Worm (Caenorhabditis elegans) whole organism, mixed stage, embryonic: ENCODE data around the gene W08E12.8.

Experiments used
- M03D4.4 ChIP-seq: sonication (generic microtip); optimal IDR thresholded peaks from 2 replicates; lab custom pipeline; 2017; ENCODE audit warnings: mild to moderate bottlenecking, missing genetic modification characterization, missing compliant biosample characterization
- bed-3 ChIP-seq: fragments of 200-800 bp; sonication (Bioruptor generic); optimal IDR thresholded peaks from 3 replicates; lab custom pipeline; 2018; ENCODE audit warnings: mild to moderate bottlenecking, missing genetic modification characterization, moderate library complexity, missing compliant biosample characterization
- blmp-1 ChIP-seq: fragments of 150-350 bp; optimal IDR thresholded peaks from 2 replicates; lab custom pipeline; 2014; ENCODE audit warnings: missing biosample characterization, missing genetic modification characterization
- ceh-39 ChIP-seq: fragments of 150-350 bp; optimal IDR thresholded peaks from 2 replicates; lab custom pipeline; 2014; ENCODE audit warnings: missing biosample characterization, missing genetic modification characterization
- ceh-43 ChIP-seq: fragments of 200-800 bp; sonication (Bioruptor generic); optimal IDR thresholded peaks from 2 replicates; lab custom pipeline; 2018; ENCODE audit warnings: mild to moderate bottlenecking, missing genetic modification characterization, moderate library complexity, missing compliant biosample characterization
- drap-1 ChIP-seq: fragments of 200-800 bp; sonication (Bioruptor generic); optimal IDR thresholded peaks from 3 replicates; lab custom pipeline; 2018; ENCODE audit warnings: mild to moderate bottlenecking, missing genetic modification characterization, missing compliant biosample characterization
- elt-1 ChIP-seq: sonication (generic microtip); optimal IDR thresholded peaks from 2 replicates; lab custom pipeline; 2017; ENCODE audit warnings: missing genetic modification characterization, mild to moderate bottlenecking, missing compliant biosample characterization, antibody characterized with exemption, moderate library complexity, borderline replicate concordance; ENCODE audit not compliant: insufficient read depth
- flh-1 ChIP-seq: fragments of 200-800 bp; sonication (Bioruptor generic); optimal IDR thresholded peaks from 2 replicates; lab custom pipeline; 2018; ENCODE audit warnings: mild to moderate bottlenecking, missing genetic modification characterization, moderate library complexity, missing compliant biosample characterization
- ham-2 ChIP-seq: fragments of 200-800 bp; sonication (Bioruptor generic); optimal IDR thresholded peaks from 2 replicates; lab custom pipeline; 2018; ENCODE audit warnings: mild to moderate bottlenecking, missing genetic modification characterization, missing compliant biosample characterization
- lin-13 ChIP-seq: fragments of 150-350 bp; optimal IDR thresholded peaks from 2 replicates; lab custom pipeline; 2014; ENCODE audit warnings: missing biosample characterization, missing genetic modification characterization
- lsy-2 ChIP-seq: fragments of 150-350 bp; optimal IDR thresholded peaks from 2 replicates; lab custom pipeline; 2014; ENCODE audit warnings: missing biosample characterization, missing genetic modification characterization
- mab-5 ChIP-seq: fragments of 150-350 bp; optimal IDR thresholded peaks from 2 replicates; lab custom pipeline; 2014; ENCODE audit warnings: missing biosample characterization, missing genetic modification characterization
- mep-1 ChIP-seq: fragments of 150-350 bp; optimal IDR thresholded peaks from 2 replicates; lab custom pipeline; 2017; ENCODE audit warnings: missing biosample characterization, missing genetic modification reagents, missing genetic modification characterization, inconsistent platforms
- mls-2 ChIP-seq: sonication (generic microtip); optimal IDR thresholded peaks from 2 replicates; lab custom pipeline; 2016; ENCODE audit warnings: mild to moderate bottlenecking, missing genetic modification characterization, moderate library complexity, missing compliant biosample characterization
- nhr-12 ChIP-seq: fragments of 150-350 bp; optimal IDR thresholded peaks from 2 replicates; lab custom pipeline; 2014; ENCODE audit warnings: missing biosample characterization, missing genetic modification characterization
- nhr-2 ChIP-seq: fragments of 150-350 bp; optimal IDR thresholded peaks from 2 replicates; lab custom pipeline; 2014; ENCODE audit warnings: missing biosample characterization, missing genetic modification characterization
- nhr-237 ChIP-seq: fragments of 150-350 bp; optimal IDR thresholded peaks from 2 replicates; lab custom pipeline; 2014; ENCODE audit warnings: missing biosample characterization, missing genetic modification characterization
- nhr-28 ChIP-seq: fragments of 150-350 bp; optimal IDR thresholded peaks from 2 replicates; lab custom pipeline; 2014; ENCODE audit warnings: missing biosample characterization, missing genetic modification characterization
- nhr-76 ChIP-seq: sonication (generic microtip); optimal IDR thresholded peaks from 2 replicates; lab custom pipeline; 2017; ENCODE audit warnings: missing biosample characterization, missing genetic modification characterization
- pha-4 ChIP-seq: fragments of 150-350 bp; optimal IDR thresholded peaks from 2 replicates; lab custom pipeline; 2018; ENCODE audit warnings: missing biosample characterization, missing genetic modification reagents, missing genetic modification characterization
- sem-2 ChIP-seq: fragments of 200-800 bp; sonication (Bioruptor generic); optimal IDR thresholded peaks from 2 replicates; lab custom pipeline; 2018; ENCODE audit warnings: mild to moderate bottlenecking, missing genetic modification characterization, missing compliant biosample characterization
- snpc-4 ChIP-seq: fragments of 150-350 bp; optimal IDR thresholded peaks from 2 replicates; lab custom pipeline; 2014; ENCODE audit warnings: missing biosample characterization, missing genetic modification characterization
- sptf-1 ChIP-seq: sonication (generic microtip); optimal IDR thresholded peaks from 2 replicates; lab custom pipeline; 2017; ENCODE audit warnings: mild to moderate bottlenecking, missing genetic modification characterization, moderate library complexity, missing compliant biosample characterization
- tbx-8 ChIP-seq: fragments of 200-800 bp; sonication (Bioruptor generic); optimal IDR thresholded peaks from 2 replicates; lab custom pipeline; 2018; ENCODE audit warnings: mild to moderate bottlenecking, missing genetic modification characterization, moderate library complexity, missing compliant biosample characterization
- unc-120 ChIP-seq: sonication (generic microtip); optimal IDR thresholded peaks from 2 replicates; lab custom pipeline; 2017; ENCODE audit warnings: missing genetic modification characterization, missing compliant biosample characterization; ENCODE audit not compliant: poor library complexity, severe bottlenecking
- unc-39 ChIP-seq: fragments of 150-350 bp; optimal IDR thresholded peaks from 2 replicates; lab custom pipeline; 2014; ENCODE audit warnings: missing biosample characterization, missing genetic modification characterization
- unc-62 ChIP-seq: fragments of 150-350 bp; optimal IDR thresholded peaks from 2 replicates; lab custom pipeline; 2014; ENCODE audit warnings: missing biosample characterization, missing genetic modification reagents, missing genetic modification characterization
- zip-8 ChIP-seq: fragments of 150-350 bp; optimal IDR thresholded peaks from 2 replicates; lab custom pipeline; 2014; ENCODE audit warnings: missing biosample characterization, missing genetic modification characterization
- ztf-11 ChIP-seq: fragments of 150-350 bp; optimal IDR thresholded peaks from 2 replicates; lab custom pipeline; 2014; ENCODE audit warnings: missing biosample characterization, missing genetic modification characterization

W08E12.8 gene

DNA sequence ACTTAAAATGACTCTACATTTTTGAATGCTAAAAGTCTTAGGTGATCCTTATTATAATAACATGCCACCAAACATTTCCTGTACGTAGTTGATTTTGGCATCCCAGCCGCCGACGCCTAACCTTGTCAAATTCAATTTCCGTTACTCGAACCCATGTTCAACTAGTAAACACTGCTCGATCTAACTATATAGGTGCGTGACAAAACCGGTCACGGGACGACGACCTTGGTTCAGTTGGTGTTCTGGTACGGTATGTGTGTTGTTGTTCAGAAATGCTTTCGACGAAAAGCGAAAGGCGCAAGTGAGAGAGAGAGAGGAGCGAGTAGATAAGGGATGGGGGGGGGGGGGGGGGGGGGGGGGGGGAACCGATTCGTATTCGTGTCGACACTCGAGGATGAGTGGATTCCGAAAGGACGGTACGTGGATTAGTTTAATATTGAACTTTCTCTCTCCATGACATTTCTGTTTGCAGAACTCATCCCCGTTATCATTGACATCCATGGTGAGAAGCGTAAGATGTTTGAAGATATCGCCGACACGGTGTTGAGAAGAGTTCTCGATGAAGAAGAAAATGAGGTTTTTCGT is at the start of gene W08E12.8:
W08E12.8 (plus strand) TSS at position 395 of the 585 bp plus-strand sequence.
- no peak for TF ChIP-seq drap-1
- no peak for TF ChIP-seq nhr-28 (tag; lab: Kevin White, UChicago)
- no peak for TF ChIP-seq ham-2 (GFP tag; lab: Kevin White, UChicago)
- TF ChIP-seq unc-62 (GFP tag; lab: Kevin White, UChicago): no peak
- TF ChIP-seq pha-4 (tag; lab: Kevin White, UChicago): no peak
- no peak for TF ChIP-seq nhr-2 (tag; lab: Kevin White, UChicago)
- no peak for TF ChIP-seq flh-1 (GFP tag; lab: Kevin White, UChicago)
- TF ChIP-seq, all 35 proteins: peak for 0

DNA sequence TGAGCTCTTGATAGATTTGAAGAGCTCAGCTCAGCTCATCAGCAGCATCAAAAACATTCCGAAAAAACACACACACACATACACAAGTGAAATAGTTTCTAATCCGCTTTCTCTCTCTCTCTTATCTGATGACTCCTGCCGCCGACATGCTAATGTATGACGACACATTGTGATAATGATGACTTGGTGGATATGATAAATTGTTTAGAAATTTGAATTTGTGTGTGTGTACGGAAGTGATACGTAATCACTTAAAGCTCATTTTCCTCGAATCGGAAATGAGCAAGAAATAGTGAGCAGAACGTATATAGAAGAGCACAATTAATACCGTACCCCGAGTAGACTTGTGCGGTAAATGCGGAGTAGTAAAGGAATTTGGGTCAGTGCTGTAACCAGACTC is 45.3 kb upstream of the W08E12.8 start:
- TF ChIP-seq pha-4 (tag; lab: Kevin White, UChicago) (no peak), mep-1 (tag; lab: Kevin White, UChicago) (no peak), lsy-2 (no peak), ceh-43 (GFP tag; lab: Kevin White, UChicago) (no peak), nhr-237 (tag; lab: Kevin White, UChicago) (no peak), sem-2 (no peak), nhr-76 (tag; lab: Kevin White, UChicago) (no peak), bed-3 (no peak), unc-62 (GFP tag; lab: Kevin White, UChicago) (no peak), elt-1 (no peak), flh-1 (GFP tag; lab: Kevin White, UChicago) (no peak), blmp-1 (tag; lab: Kevin White, UChicago) (no peak), ceh-39 (tag; lab: Kevin White, UChicago) (no peak), unc-120 (no peak), drap-1 (no peak), lin-13 (tag; lab: Kevin White, UChicago) (no peak), tbx-8 (GFP tag; lab: Kevin White, UChicago) (no peak), ztf-11 (tag; lab: Kevin White, UChicago) (no peak), M03D4.4 (tag; lab: Kevin White, UChicago) (no peak)

DNA sequence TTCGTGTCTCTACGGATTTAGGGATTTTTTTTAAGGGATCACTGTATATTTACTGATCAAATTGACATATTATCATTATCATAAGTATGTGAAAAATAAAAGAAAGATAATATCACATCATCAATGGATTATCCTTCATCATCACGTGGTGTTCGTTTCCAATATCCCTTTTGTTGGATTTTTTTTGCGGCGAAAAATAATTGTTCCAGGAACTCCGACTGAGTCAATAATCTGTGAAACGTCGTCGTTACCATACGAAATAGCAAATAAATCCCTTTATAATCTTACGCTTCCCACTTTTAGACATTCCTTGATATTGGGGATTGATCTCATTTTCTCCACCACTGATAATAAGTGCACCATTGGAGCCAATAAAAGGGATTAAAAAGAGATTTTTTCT is 42.2 kb upstream of the W08E12.8 start:
- no peak for TF ChIP-seq nhr-2 (tag; lab: Kevin White, UChicago)
- TF ChIP-seq unc-120: no peak
- TF ChIP-seq zip-8 (tag; lab: Kevin White, UChicago): no peak
- no peak for TF ChIP-seq sptf-1
- TF ChIP-seq nhr-12 (tag; lab: Kevin White, UChicago): no peak
- TF ChIP-seq snpc-4 (tag; lab: Kevin White, UChicago): no peak
- TF ChIP-seq tbx-8 (GFP tag; lab: Kevin White, UChicago): no peak
- TF ChIP-seq lin-13 (tag; lab: Kevin White, UChicago): no peak
- TF ChIP-seq nhr-237 (tag; lab: Kevin White, UChicago): no peak
- TF ChIP-seq blmp-1 (tag; lab: Kevin White, UChicago): no peak
- TF ChIP-seq drap-1: no peak

DNA sequence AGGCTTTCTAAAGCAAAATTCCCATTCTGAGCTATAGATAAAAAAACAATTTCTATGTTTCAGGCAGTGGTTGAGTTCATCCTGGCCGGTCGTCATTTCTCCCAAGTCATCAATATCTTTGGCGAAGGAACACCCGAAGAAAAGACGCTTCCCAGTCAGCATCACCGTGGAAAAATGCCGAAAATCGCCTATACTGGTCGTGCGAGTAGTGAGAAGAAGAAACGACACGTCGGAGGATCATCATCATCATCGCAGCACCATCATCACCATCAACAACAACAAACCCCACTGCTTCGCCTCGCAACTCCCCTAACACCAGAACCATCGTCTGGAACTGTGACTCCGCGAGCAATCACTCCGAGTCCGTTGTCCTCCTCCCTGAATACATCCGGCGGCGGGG is 40.6 kb upstream of the W08E12.8 start:
- TF ChIP-seq ztf-11 (tag; lab: Kevin White, UChicago): no peak
- TF ChIP-seq lsy-2: no peak
- TF ChIP-seq bed-3: no peak
- TF ChIP-seq nhr-237 (tag; lab: Kevin White, UChicago): no peak
- no peak for TF ChIP-seq sem-2
- no peak for TF ChIP-seq lin-13 (tag; lab: Kevin White, UChicago)
- no peak for TF ChIP-seq unc-120
- no peak for TF ChIP-seq zip-8 (tag; lab: Kevin White, UChicago)
- no peak for TF ChIP-seq mls-2 (tag; lab: Kevin White, UChicago)
- no peak for TF ChIP-seq sptf-1
- no peak for TF ChIP-seq flh-1 (GFP tag; lab: Kevin White, UChicago)
- no peak for TF ChIP-seq nhr-28 (tag; lab: Kevin White, UChicago)
- TF ChIP-seq elt-1: no peak
- no peak for TF ChIP-seq nhr-76 (tag; lab: Kevin White, UChicago)
- no peak for TF ChIP-seq mab-5 (tag; lab: Kevin White, UChicago)

DNA sequence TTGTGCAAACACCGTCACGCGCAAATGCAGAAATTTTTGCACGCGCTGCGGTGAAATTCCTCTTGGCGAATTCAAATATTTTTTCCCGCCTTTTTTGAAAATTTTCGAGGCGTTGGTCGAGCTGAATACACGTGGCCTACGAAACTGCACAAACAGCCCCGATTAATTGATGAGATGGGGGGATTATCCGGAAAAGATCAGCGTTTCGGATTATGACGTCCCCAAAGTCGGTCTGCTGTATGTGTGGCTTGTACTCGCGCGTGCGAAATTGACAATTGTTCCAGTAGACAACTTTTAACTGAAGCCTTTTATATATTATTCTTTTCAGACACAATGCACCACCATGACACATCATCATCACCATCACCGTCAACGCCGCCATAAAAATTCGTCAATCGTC is 40.1 kb upstream of the W08E12.8 start:
- TF ChIP-seq bed-3 (no peak), ham-2 (GFP tag; lab: Kevin White, UChicago) (no peak), mab-5 (tag; lab: Kevin White, UChicago) (no peak), sem-2 (no peak), unc-39 (no peak), ceh-39 (tag; lab: Kevin White, UChicago) (no peak)
